Worm (Caenorhabditis elegans) whole organism, L4/young adult: ENCODE results near the gene C14A6.5.

Source experiments
- W03F9.2 ChIP-seq: fragments of 150-350 bp; optimal IDR thresholded peaks from 2 replicates; lab custom pipeline; 2014; ENCODE audit warnings: missing biosample characterization, missing genetic modification characterization
- dao-5 ChIP-seq: sonication (generic microtip); optimal IDR thresholded peaks from 2 replicates; lab custom pipeline; 2016; ENCODE audit warnings: missing genotype, missing genetic modification characterization, moderate library complexity, missing compliant biosample characterization
- him-1 ChIP-seq: sonication (generic microtip); optimal IDR thresholded peaks from 2 replicates; lab custom pipeline; 2016; ENCODE audit warnings: missing genotype, missing genetic modification reagents, missing genetic modification characterization, missing compliant biosample characterization

C14A6.5 gene

ce11 chrV:18162568-18162967 lies 2.1 kb downstream of the C14A6.5 start, which contains the start of gene C14A6.12:
C14A6.12 (minus strand) TSS chrV:18162668.
- TF ChIP-seq W03F9.2 (tag; lab: Kevin White, UChicago) = no peak
- TF ChIP-seq him-1 (tag; lab: Kevin White, UChicago) = no peak
- TF ChIP-seq dao-5 (tag; lab: Kevin White, UChicago) = no peak

- no peak for TF ChIP-seq W03F9.2 (tag; lab: Kevin White, UChicago)
- TF ChIP-seq dao-5 (tag; lab: Kevin White, UChicago) = no peak
- no peak for TF ChIP-seq him-1 (tag; lab: Kevin White, UChicago)
Observed at ce11 chrV:18161228-18161627, 3.4 kb downstream of the C14A6.5 start, which contains the start of gene C14A6.13. C14A6.13 (minus strand) TSS chrV:18161328.

ce11 chrV:18158172-18158571 lies 6.5 kb downstream of the C14A6.5 start:
- no peak for TF ChIP-seq dao-5 (tag; lab: Kevin White, UChicago)
- no peak for TF ChIP-seq him-1 (tag; lab: Kevin White, UChicago)
- no peak for TF ChIP-seq W03F9.2 (tag; lab: Kevin White, UChicago)

ce11 chrV:18157707-18158106 lies 7.0 kb downstream of the C14A6.5 start, which contains the start of gene clec-48:
clec-48 (plus strand) TSS chrV:18158026.
- TF ChIP-seq him-1 (tag; lab: Kevin White, UChicago) (no peak), dao-5 (tag; lab: Kevin White, UChicago) (no peak)

- TF ChIP-seq W03F9.2 (tag; lab: Kevin White, UChicago) = no peak
- no peak for TF ChIP-seq him-1 (tag; lab: Kevin White, UChicago)
- no peak for TF ChIP-seq dao-5 (tag; lab: Kevin White, UChicago)
Observed at ce11 chrV:18146077-18146476, 18.6 kb downstream of the C14A6.5 start, which contains the start of gene C14A6.3. C14A6.3 (plus strand) TSS chrV:18146377.

- no peak for TF ChIP-seq him-1 (tag; lab: Kevin White, UChicago)
- TF ChIP-seq W03F9.2 (tag; lab: Kevin White, UChicago) = no peak
- TF ChIP-seq dao-5 (tag; lab: Kevin White, UChicago) = no peak
Observed at ce11 chrV:18144442-18144841, 20.2 kb downstream of the C14A6.5 start.

ce11 chrV:18143445-18143844 lies 21.2 kb downstream of the C14A6.5 start, which contains the start of gene Y37H2A.14:
Y37H2A.14 (plus strand) TSS chrV:18143745.
- TF ChIP-seq dao-5 (tag; lab: Kevin White, UChicago) (no peak), W03F9.2 (tag; lab: Kevin White, UChicago) (no peak), him-1 (tag; lab: Kevin White, UChicago) (no peak)

ce11 chrV:18142549-18142948 lies 22.1 kb downstream of the C14A6.5 start, which contains the start of gene Y37H2A.13:
Y37H2A.13 (plus strand) TSS chrV:18142849.
- TF ChIP-seq W03F9.2 (tag; lab: Kevin White, UChicago) = no peak
- no peak for TF ChIP-seq dao-5 (tag; lab: Kevin White, UChicago)
- no peak for TF ChIP-seq him-1 (tag; lab: Kevin White, UChicago)

- TF ChIP-seq dao-5 (tag; lab: Kevin White, UChicago) (no peak), him-1 (tag; lab: Kevin White, UChicago) (no peak), W03F9.2 (tag; lab: Kevin White, UChicago) (no peak)
Observed at ce11 chrV:18141161-18141560, 23.5 kb downstream of the C14A6.5 start, which contains the start of gene Y37H2A.11. Y37H2A.11 (plus strand) TSS chrV:18141461.

- TF ChIP-seq him-1 (tag; lab: Kevin White, UChicago) = no peak
- TF ChIP-seq W03F9.2 (tag; lab: Kevin White, UChicago) = no peak
- no peak for TF ChIP-seq dao-5 (tag; lab: Kevin White, UChicago)
Observed at ce11 chrV:18138695-18139094, 26.0 kb downstream of the C14A6.5 start, which contains the start of gene Y37H2A.10. Y37H2A.10 (plus strand) TSS chrV:18138995.

- no peak for TF ChIP-seq dao-5 (tag; lab: Kevin White, UChicago)
Observed at ce11 chrV:18137679-18138078, 27.0 kb downstream of the C14A6.5 start.

ce11 chrV:18134378-18134777 lies 30.3 kb downstream of the C14A6.5 start, which contains the start of gene Y37H2A.7:
Y37H2A.7 (minus strand) TSS chrV:18134478.
- TF ChIP-seq him-1 (tag; lab: Kevin White, UChicago) (no peak), dao-5 (tag; lab: Kevin White, UChicago) (no peak), W03F9.2 (tag; lab: Kevin White, UChicago) (no peak)

- no peak for TF ChIP-seq dao-5 (tag; lab: Kevin White, UChicago)
- TF ChIP-seq W03F9.2 (tag; lab: Kevin White, UChicago) = no peak
- no peak for TF ChIP-seq him-1 (tag; lab: Kevin White, UChicago)
Observed at ce11 chrV:18133177-18133576, 31.5 kb downstream of the C14A6.5 start, which contains the start of gene Y37H2A.18. Y37H2A.18 (minus strand) TSS chrV:18133277.

- TF ChIP-seq W03F9.2 (tag; lab: Kevin White, UChicago) (no peak), dao-5 (tag; lab: Kevin White, UChicago) (no peak), him-1 (tag; lab: Kevin White, UChicago) (no peak)
Observed at ce11 chrV:18131049-18131448, 33.6 kb downstream of the C14A6.5 start, which contains the start of gene Y37H2A.12. Y37H2A.12 (minus strand) TSS chrV:18131129.
